Worm (Caenorhabditis elegans) whole organism, L1 larva: ENCODE results near the gene F40F8.3.

Experiments
- C34B4.2 ChIP-seq: sonication (generic microtip); optimal IDR thresholded peaks from 2 replicates; lab custom pipeline; 2017; ENCODE audit warnings: mild to moderate bottlenecking, missing genetic modification characterization, missing compliant biosample characterization
- Y116A8C.19 ChIP-seq: sonication (generic microtip); optimal IDR thresholded peaks from 2 replicates; lab custom pipeline; 2016; ENCODE audit warnings: missing compliant biosample characterization, missing genetic modification characterization, borderline replicate concordance
- aly-2 ChIP-seq: fragments of 150-350 bp; optimal IDR thresholded peaks from 2 replicates; lab custom pipeline; 2014; ENCODE audit warnings: missing biosample characterization, missing genetic modification characterization
- ama-1 ChIP-seq: fragments of 150-350 bp; optimal IDR thresholded peaks from 2 replicates; lab custom pipeline; 2014
- ceh-8 ChIP-seq: fragments of 200-800 bp; sonication (Bioruptor generic); optimal IDR thresholded peaks from 2 replicates; lab custom pipeline; 2018; ENCODE audit warnings: mild to moderate bottlenecking, missing genetic modification characterization, moderate library complexity, missing compliant biosample characterization
- ceh-82 ChIP-seq, 3 experiments: fragments of 150-350 bp in 1 of 3; sonication (generic microtip) in 2 of 3; optimal IDR thresholded peaks; 2 replicates each; lab custom pipeline; 2014 to 2017; ENCODE audit warnings: missing biosample characterization in 3 of 3, missing genetic modification characterization in 3 of 3
- ceh-88 ChIP-seq: fragments of 200-800 bp; sonication (Bioruptor generic); IDR thresholded peaks from 2 replicates; pipeline ENCODE4 v1.3.6; 2022; ENCODE audit warnings: missing genetic modification characterization, missing compliant biosample characterization
- efl-1 ChIP-seq, 4 experiments: fragments of 150-350 bp; optimal IDR thresholded peaks in 3 of 4; peaks in 1 of 4; 1 replicate in 1 of 4; 2 replicates in 3 of 4; lab custom pipeline; 2014; ENCODE audit warnings: missing biosample characterization in 2 of 4, missing genetic modification characterization in 2 of 4, missing genetic modification reagents in 2 of 4
- efl-3 ChIP-seq: fragments of 200-800 bp; sonication (Bioruptor generic); optimal IDR thresholded peaks from 2 replicates; lab custom pipeline; 2018; ENCODE audit warnings: mild to moderate bottlenecking, missing genetic modification characterization, missing compliant biosample characterization
- egl-27 ChIP-seq, 2 experiments: fragments of 150-350 bp in 1 of 2; sonication (generic microtip); optimal IDR thresholded peaks; 3 replicates each; lab custom pipeline; 2017 to 2018; ENCODE audit warnings: missing biosample characterization in 2 of 2, missing genetic modification characterization in 2 of 2, missing genetic modification reagents in 2 of 2
- elt-2 ChIP-seq: sonication (generic microtip); optimal IDR thresholded peaks from 2 replicates; lab custom pipeline; 2016; ENCODE audit warnings: missing genetic modification characterization, mild to moderate bottlenecking, inconsistent platforms, missing compliant biosample characterization, missing genetic modification reagents
- fkh-10 ChIP-seq: sonication (generic microtip); optimal IDR thresholded peaks from 2 replicates; lab custom pipeline; 2017; ENCODE audit warnings: missing biosample characterization, missing genetic modification reagents, missing genetic modification characterization
- grh-1 ChIP-seq: fragments of 200-800 bp; sonication (Bioruptor generic); IDR thresholded peaks from 2 replicates; pipeline ENCODE4 v1.3.6; 2022; ENCODE audit warnings: missing genetic modification reagents, missing genetic modification characterization, missing compliant biosample characterization
- hpl-2 ChIP-seq: fragments of 150-350 bp; optimal IDR thresholded peaks from 2 replicates; lab custom pipeline; 2014; ENCODE audit warnings: missing biosample characterization, missing genetic modification reagents, missing genetic modification characterization
- isw-1 ChIP-seq: fragments of 200-800 bp; sonication (Bioruptor generic); IDR thresholded peaks from 2 replicates; pipeline ENCODE4 v1.3.6; 2022; ENCODE audit warnings: missing genetic modification characterization, missing compliant biosample characterization
- jun-1 ChIP-seq: fragments of 150-350 bp; optimal IDR thresholded peaks from 2 replicates; lab custom pipeline; 2014; ENCODE audit warnings: missing biosample characterization, missing genetic modification reagents, missing genetic modification characterization
- lin-14 ChIP-seq: fragments of 200-800 bp; sonication (Bioruptor generic); optimal IDR thresholded peaks from 2 replicates; lab custom pipeline; 2018; ENCODE audit warnings: mild to moderate bottlenecking, missing genetic modification characterization, moderate library complexity, missing compliant biosample characterization
- lin-35 ChIP-seq, 2 experiments: fragments of 150-350 bp; optimal IDR thresholded peaks; 2 replicates each; lab custom pipeline; 2014; ENCODE audit warnings: missing biosample characterization in 2 of 2, missing genetic modification characterization in 2 of 2, missing genetic modification reagents in 2 of 2
- lir-3 ChIP-seq: sonication (generic microtip); optimal IDR thresholded peaks from 2 replicates; lab custom pipeline; 2016; ENCODE audit warnings: mild to moderate bottlenecking, missing genetic modification characterization, moderate library complexity, missing compliant biosample characterization; ENCODE audit not compliant: poor library complexity
- lsy-2 ChIP-seq, 2 experiments: fragments of 150-350 bp; optimal IDR thresholded peaks; 2 replicates each; lab custom pipeline; 2014; ENCODE audit warnings: missing biosample characterization in 2 of 2, missing genetic modification characterization in 2 of 2
- mdl-1 ChIP-seq, 2 experiments: fragments of 150-350 bp; optimal IDR thresholded peaks; 2 replicates each; lab custom pipeline; 2014 to 2017; ENCODE audit warnings: missing biosample characterization in 2 of 2, missing genetic modification characterization in 2 of 2, inconsistent platforms in 1 of 2
- mef-2 ChIP-seq: fragments of 150-350 bp; optimal IDR thresholded peaks from 2 replicates; lab custom pipeline; 2014; ENCODE audit warnings: missing biosample characterization, missing genetic modification characterization
- nhr-237 ChIP-seq: fragments of 150-350 bp; optimal IDR thresholded peaks from 2 replicates; lab custom pipeline; 2014; ENCODE audit warnings: missing biosample characterization, missing genetic modification characterization
- nhr-71 ChIP-seq: sonication (generic microtip); optimal IDR thresholded peaks from 2 replicates; lab custom pipeline; 2016; ENCODE audit warnings: mild to moderate bottlenecking, missing genetic modification characterization, moderate library complexity, missing compliant biosample characterization
- nhr-85 ChIP-seq: sonication (generic microtip); peaks from one replicate; lab custom pipeline; 2016; ENCODE audit warnings: missing genetic modification characterization, inconsistent platforms, missing compliant biosample characterization
- nhr-90 ChIP-seq: sonication (generic microtip); optimal IDR thresholded peaks from 2 replicates; lab custom pipeline; 2016; ENCODE audit warnings: mild to moderate bottlenecking, missing genetic modification characterization, missing compliant biosample characterization; ENCODE audit not compliant: poor library complexity
- pag-3 ChIP-seq: sonication (generic microtip); optimal IDR thresholded peaks from 2 replicates; lab custom pipeline; 2017; ENCODE audit warnings: missing genetic modification characterization, mild to moderate bottlenecking, missing compliant biosample characterization, antibody characterized with exemption, borderline replicate concordance; ENCODE audit not compliant: insufficient read depth
- pqm-1 ChIP-seq: sonication (generic microtip); optimal IDR thresholded peaks from 3 replicates; lab custom pipeline; 2017; ENCODE audit warnings: missing biosample characterization, missing genetic modification characterization
- tbx-2 ChIP-seq: sonication (generic microtip); optimal IDR thresholded peaks from 2 replicates; lab custom pipeline; 2016; ENCODE audit warnings: missing genetic modification characterization, missing compliant biosample characterization
- unc-30 ChIP-seq: sonication (generic microtip); optimal IDR thresholded peaks from 2 replicates; lab custom pipeline; 2017; ENCODE audit warnings: missing biosample characterization, missing genetic modification characterization
- unc-98 ChIP-seq: fragments of 200-800 bp; sonication (Bioruptor generic); IDR thresholded peaks from 2 replicates; pipeline ENCODE4 v1.3.6; 2022; ENCODE audit warnings: missing genetic modification characterization, missing compliant biosample characterization
- zip-4 ChIP-seq: fragments of 200-800 bp; sonication (Bioruptor generic); optimal IDR thresholded peaks from 2 replicates; lab custom pipeline; 2018; ENCODE audit warnings: mild to moderate bottlenecking, missing genetic modification characterization, moderate library complexity, missing compliant biosample characterization

The F40F8.3 gene

ce11 chrII:11140140-11140539 lies 11.1 kb downstream of the F40F8.3 start, which contains the start of gene F40F8.4:
TSS of gene F40F8.4 (minus strand) at chrII:11140240.
- TF ChIP-seq efl-1 (optimal IDR thresholded peaks at IDR 0.05; lab: Kevin White, UChicago), result no peak
- TF ChIP-seq efl-1 (GFP tag; optimal IDR thresholded peaks at IDR 0.05 in 1 of 2; lab: Kevin White, UChicago), result no peak
- TF ChIP-seq egl-27 (tag; optimal IDR thresholded peaks at IDR 0.05; lab: Kevin White, UChicago), result no peak
- TF ChIP-seq nhr-237 (tag; lab: Kevin White, UChicago), result no peak
- no peak for TF ChIP-seq unc-30
- no peak for TF ChIP-seq zip-4 (GFP tag; lab: Kevin White, UChicago)
- no peak for TF ChIP-seq fkh-10 (GFP tag; lab: Kevin White, UChicago)
- TF ChIP-seq ceh-8 (GFP tag; lab: Kevin White, UChicago), result no peak
- TF ChIP-seq Y116A8C.19 (tag; lab: Kevin White, UChicago), result no peak
- TF ChIP-seq pag-3 (tag; lab: Kevin White, UChicago), result no peak
- TF ChIP-seq tbx-2 (tag; lab: Kevin White, UChicago), result no peak
- TF ChIP-seq, all 84 proteins: peak for 0

- peak; percentile 64 for TF ChIP-seq lin-14
- no peak for TF ChIP-seq nhr-237 (tag; lab: Kevin White, UChicago)
- no peak for TF ChIP-seq nhr-85
- no peak for TF ChIP-seq mef-2 (tag; lab: Kevin White, UChicago)
Observed at ce11 chrII:11142571-11142970, 13.5 kb downstream of the F40F8.3 start, which contains the start of gene arrd-6. TSS of gene arrd-6 (plus strand) at chrII:11142739.

- TF ChIP-seq ama-1 (lab: Kevin White, UChicago), result peak; percentile 67
- peak; percentile 23 for TF ChIP-seq aly-2
- TF ChIP-seq lir-3 (tag; lab: Kevin White, UChicago), result no peak
- TF ChIP-seq ceh-88 (GFP tag; lab: Robert Waterston, UW), result no peak
- peak; percentile 33 for TF ChIP-seq nhr-90 (tag; lab: Kevin White, UChicago)
- no peak for TF ChIP-seq C34B4.2 (tag; lab: Kevin White, UChicago)
- peak; percentile 60 for TF ChIP-seq elt-2 (tag; lab: Kevin White, UChicago)
- TF ChIP-seq jun-1 (tag; lab: Kevin White, UChicago), result peak; percentile 56
- TF ChIP-seq hpl-2, result peak; percentile 14
- TF ChIP-seq nhr-85, result peak; percentile 55
- TF ChIP-seq efl-1 (optimal IDR thresholded peaks at IDR 0.05; lab: Kevin White, UChicago), result no peak
- no peak for TF ChIP-seq efl-1 (GFP tag; optimal IDR thresholded peaks at IDR 0.05 in 1 of 2; lab: Kevin White, UChicago)
- TF ChIP-seq nhr-71 (tag; lab: Kevin White, UChicago), result peak; percentile 28
- 0 out of 2 replicates have a peak, but pooled peaks have one; percentile 10 for TF ChIP-seq grh-1 (GFP tag; lab: Robert Waterston, UW)
- TF ChIP-seq lin-35 (GFP tag; optimal IDR thresholded peaks at IDR 0.05; lab: Kevin White, UChicago), result peak in 1 of 2 experiments; percentile 62
Observed at ce11 chrII:11149866-11150685, 21.0 kb downstream of the F40F8.3 start.

ce11 chrII:11150976-11151375 lies 21.9 kb downstream of the F40F8.3 start:
- TF ChIP-seq jun-1 (tag; lab: Kevin White, UChicago) (no peak), elt-2 (tag; lab: Kevin White, UChicago) (peak; percentile 97), isw-1 (GFP tag; lab: Robert Waterston, UW) (no peak), efl-1 (optimal IDR thresholded peaks at IDR 0.05; lab: Kevin White, UChicago) (no peak), efl-1 (GFP tag; optimal IDR thresholded peaks at IDR 0.05 in 1 of 2; lab: Kevin White, UChicago) (peak in 1 of 2 experiments; percentile 41), pqm-1 (tag; lab: Kevin White, UChicago) (no peak), nhr-71 (tag; lab: Kevin White, UChicago) (peak; percentile 33), ceh-82 (tag; optimal IDR thresholded peaks at IDR 0.05; lab: Kevin White, UChicago) (no peak), efl-3 (GFP tag; lab: Kevin White, UChicago) (no peak), lsy-2 (tag; optimal IDR thresholded peaks at IDR 0.05; lab: Kevin White, UChicago) (no peak), unc-30 (no peak), ceh-8 (GFP tag; lab: Kevin White, UChicago) (no peak), unc-98 (no peak), mdl-1 (tag; optimal IDR thresholded peaks at IDR 0.05; lab: Kevin White, UChicago) (peak in 1 of 2 experiments; percentile 40), nhr-90 (tag; lab: Kevin White, UChicago) (peak; percentile 35), lin-35 (GFP tag; optimal IDR thresholded peaks at IDR 0.05; lab: Kevin White, UChicago) (peak in 1 of 2 experiments; percentile 52)
